Worm (Caenorhabditis elegans) whole organism, late embryonic: ENCODE data around the gene oac-11.
A peak's percentile ranks its signal among the peaks of the same experiment; 100 is the strongest.

ENCODE experiments used
- K02D7.2 ChIP-seq: sonication (generic microtip); optimal IDR thresholded peaks from 2 replicates; lab custom pipeline; 2017; ENCODE audit warnings: mild to moderate bottlenecking, missing genetic modification characterization, missing compliant biosample characterization
- K09A11.1 ChIP-seq: sonication (generic microtip); optimal IDR thresholded peaks from 2 replicates; lab custom pipeline; 2017; ENCODE audit warnings: antibody characterized with exemption, mild to moderate bottlenecking, missing genetic modification characterization, missing compliant biosample characterization; ENCODE audit not compliant: insufficient read depth
- T23F11.4 ChIP-seq: fragments of 200-800 bp; sonication (Bioruptor generic); optimal IDR thresholded peaks from 2 replicates; lab custom pipeline; 2018; ENCODE audit warnings: mild to moderate bottlenecking, missing genetic modification characterization, missing compliant biosample characterization
- ama-1 ChIP-seq: fragments of 150-350 bp; optimal IDR thresholded peaks from 2 replicates; lab custom pipeline; 2014
- ceh-14 ChIP-seq: sonication (generic microtip); optimal IDR thresholded peaks from 2 replicates; lab custom pipeline; 2016; ENCODE audit warnings: missing genotype, missing genetic modification characterization, missing compliant biosample characterization
- ceh-18 ChIP-seq: sonication (generic microtip); optimal IDR thresholded peaks from 2 replicates; lab custom pipeline; 2016; ENCODE audit warnings: missing genetic modification characterization, missing compliant biosample characterization
- ceh-30 ChIP-seq: fragments of 150-350 bp; optimal IDR thresholded peaks from 2 replicates; lab custom pipeline; 2014; ENCODE audit warnings: missing biosample characterization, missing genetic modification characterization
- ceh-45 ChIP-seq: fragments of 200-800 bp; sonication (Bioruptor generic); IDR thresholded peaks from 2 replicates; pipeline ENCODE4 v1.3.6; 2022; ENCODE audit warnings: missing genetic modification reagents, missing genetic modification characterization, missing compliant biosample characterization
- ceh-9 ChIP-seq: sonication (generic microtip); optimal IDR thresholded peaks from 2 replicates; lab custom pipeline; 2016; ENCODE audit warnings: mild to moderate bottlenecking, missing genetic modification characterization, inconsistent platforms, missing compliant biosample characterization
- dmd-4 ChIP-seq: sonication (generic microtip); optimal IDR thresholded peaks from 2 replicates; lab custom pipeline; 2016; ENCODE audit warnings: borderline replicate concordance, missing genetic modification characterization, missing compliant biosample characterization
- dve-1 ChIP-seq: sonication (generic microtip); optimal IDR thresholded peaks from 2 replicates; lab custom pipeline; 2017; ENCODE audit warnings: antibody characterized with exemption, mild to moderate bottlenecking, missing genetic modification characterization, missing compliant biosample characterization
- elt-4 ChIP-seq: sonication (generic microtip); optimal IDR thresholded peaks from 2 replicates; lab custom pipeline; 2016; ENCODE audit warnings: missing genetic modification characterization, missing compliant biosample characterization
- fax-1 ChIP-seq: sonication (generic microtip); optimal IDR thresholded peaks from 2 replicates; lab custom pipeline; 2016; ENCODE audit warnings: missing genotype, missing genetic modification characterization, missing compliant biosample characterization
- fkh-6 ChIP-seq: sonication (generic microtip); optimal IDR thresholded peaks from 2 replicates; lab custom pipeline; 2016; ENCODE audit warnings: missing genetic modification characterization, missing compliant biosample characterization
- hlh-13 ChIP-seq: fragments of 200-800 bp; sonication (Bioruptor generic); optimal IDR thresholded peaks from 2 replicates; lab custom pipeline; 2018; ENCODE audit warnings: mild to moderate bottlenecking, missing genetic modification characterization, missing compliant biosample characterization
- hlh-15 ChIP-seq: sonication (generic microtip); optimal IDR thresholded peaks from 2 replicates; lab custom pipeline; 2016; ENCODE audit warnings: missing genetic modification characterization, missing compliant biosample characterization
- hlh-6 ChIP-seq: sonication (generic microtip); optimal IDR thresholded peaks from 2 replicates; lab custom pipeline; 2016; ENCODE audit warnings: missing genotype, missing genetic modification characterization, missing compliant biosample characterization
- lin-11 ChIP-seq: fragments of 200-800 bp; sonication (Bioruptor generic); optimal IDR thresholded peaks from 2 replicates; lab custom pipeline; 2018; ENCODE audit warnings: mild to moderate bottlenecking, missing genetic modification characterization, missing compliant biosample characterization
- mec-3 ChIP-seq: sonication (generic microtip); optimal IDR thresholded peaks from 2 replicates; lab custom pipeline; 2016; ENCODE audit warnings: borderline replicate concordance, missing genetic modification characterization, missing compliant biosample characterization
- nfya-1 ChIP-seq: sonication (generic microtip); optimal IDR thresholded peaks from 2 replicates; lab custom pipeline; 2017; ENCODE audit warnings: missing genetic modification characterization, mild to moderate bottlenecking, missing compliant biosample characterization, antibody characterized with exemption, moderate library complexity
- odd-2 ChIP-seq: sonication (generic microtip); optimal IDR thresholded peaks from 2 replicates; lab custom pipeline; 2017; ENCODE audit warnings: antibody characterized with exemption, mild to moderate bottlenecking, missing genetic modification characterization, missing compliant biosample characterization
- pag-3 ChIP-seq: sonication (generic microtip); optimal IDR thresholded peaks from 2 replicates; lab custom pipeline; 2016; ENCODE audit warnings: missing compliant biosample characterization, missing genetic modification characterization, borderline replicate concordance
- pat-9 ChIP-seq: fragments of 200-800 bp; sonication (Bioruptor generic); optimal IDR thresholded peaks from 2 replicates; lab custom pipeline; 2018; ENCODE audit warnings: mild to moderate bottlenecking, missing genetic modification characterization, moderate library complexity, missing compliant biosample characterization
- pha-4 ChIP-seq: fragments of 150-350 bp; optimal IDR thresholded peaks from 2 replicates; lab custom pipeline; 2018; ENCODE audit warnings: missing biosample characterization, missing genetic modification reagents, missing genetic modification characterization
- pqm-1 ChIP-seq: sonication (generic microtip); optimal IDR thresholded peaks from 2 replicates; lab custom pipeline; 2016; ENCODE audit warnings: missing genetic modification characterization, missing compliant biosample characterization
- ref-2 ChIP-seq: sonication (generic microtip); optimal IDR thresholded peaks from 2 replicates; lab custom pipeline; 2016; ENCODE audit warnings: missing genetic modification characterization, missing compliant biosample characterization
- rnt-1 ChIP-seq: sonication (generic microtip); optimal IDR thresholded peaks from 2 replicates; lab custom pipeline; 2016; ENCODE audit warnings: missing genetic modification characterization, missing compliant biosample characterization
- sox-4 ChIP-seq: sonication (generic microtip); optimal IDR thresholded peaks from 2 replicates; lab custom pipeline; 2017; ENCODE audit warnings: mild to moderate bottlenecking, missing genetic modification characterization, inconsistent platforms, missing compliant biosample characterization
- tbx-2 ChIP-seq: sonication (generic microtip); optimal IDR thresholded peaks from 2 replicates; lab custom pipeline; 2016; ENCODE audit warnings: missing genetic modification characterization, missing compliant biosample characterization
- unc-3 ChIP-seq, 2 experiments: fragments of 200-800 bp in 1 of 2; sonication (Bioruptor generic) in 1 of 2; sonication (generic microtip) in 1 of 2; conservative IDR thresholded peaks in 1 of 2; optimal IDR thresholded peaks in 1 of 2; 2 replicates each; pipeline versions ENCODE4 v1.3.6 to Lab custom; 2016 to 2022; ENCODE audit warnings: missing compliant biosample characterization in 2 of 2, missing genetic modification characterization in 2 of 2, missing genetic modification reagents in 1 of 2
- zip-5 ChIP-seq: sonication (generic microtip); optimal IDR thresholded peaks from 2 replicates; lab custom pipeline; 2016; ENCODE audit warnings: missing genetic modification characterization, missing compliant biosample characterization

oac-11 gene

DNA sequence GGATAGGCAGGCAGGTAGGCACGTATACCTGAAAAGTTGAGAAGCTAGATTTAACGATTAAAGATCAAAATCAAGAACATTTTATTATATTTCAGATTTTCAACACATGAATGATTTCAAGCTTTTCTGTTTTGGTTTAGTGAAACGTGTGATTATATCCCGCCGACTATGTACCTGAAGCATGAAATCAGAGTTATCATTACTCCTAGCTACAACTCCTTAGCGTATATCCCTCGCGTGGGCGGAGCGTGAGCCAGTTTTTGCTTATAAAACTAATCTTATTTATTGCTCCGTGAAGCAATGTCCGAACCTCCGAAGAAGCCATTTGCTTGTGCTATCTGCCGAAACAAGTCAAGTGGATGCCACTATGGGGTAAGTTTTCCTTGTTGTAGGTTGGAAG, 19.2 kb upstream of the oac-11 start, which contains the start of gene nhr-166:
Gene nhr-166, plus strand, starts transcription at position 301 of the 400 bp plus-strand sequence.
- TF ChIP-seq lin-11 (tag; lab: Kevin White, UChicago) (no peak), hlh-15 (tag; lab: Kevin White, UChicago) (no peak), ceh-18 (tag; lab: Kevin White, UChicago) (no peak), dve-1 (tag; lab: Kevin White, UChicago) (no peak), pha-4 (tag; lab: Kevin White, UChicago) (no peak), unc-3 (GFP tag; conservative IDR thresholded peaks at IDR 0.05; lab: Robert Waterston, UW) (no peak), unc-3 (tag; optimal IDR thresholded peaks at IDR 0.05; lab: Kevin White, UChicago) (no peak), ceh-9 (tag; lab: Kevin White, UChicago) (no peak), sox-4 (tag; lab: Kevin White, UChicago) (no peak), tbx-2 (tag; lab: Kevin White, UChicago) (no peak), ceh-45 (GFP tag; lab: Robert Waterston, UW) (no peak), rnt-1 (no peak)
- TF ChIP-seq, all 69 proteins: peak for 0

DNA sequence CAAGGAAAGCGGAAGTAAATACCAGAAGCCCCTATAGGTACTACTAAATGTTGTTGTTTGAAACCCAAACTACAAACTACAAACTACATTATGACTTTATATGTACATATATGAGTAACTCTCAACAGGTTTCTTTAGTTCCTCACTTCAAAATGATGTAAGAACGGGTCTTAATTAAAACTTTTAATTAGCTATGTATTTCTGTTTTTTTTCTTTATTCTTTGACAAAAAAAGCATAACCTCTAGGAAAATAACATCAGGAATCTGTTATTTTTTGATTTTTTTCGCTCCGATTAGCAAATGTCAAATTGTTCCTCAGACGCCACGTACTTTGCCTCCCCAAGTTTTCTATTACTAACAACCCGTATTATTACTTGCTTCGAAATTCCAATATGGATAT, 17.6 kb upstream of the oac-11 start, which contains the start of gene srh-250:
Gene srh-250, plus strand, starts transcription at position 301 of the 400 bp plus-strand sequence.
- no peak for TF ChIP-seq ref-2 (tag; lab: Kevin White, UChicago)
- no peak for TF ChIP-seq K09A11.1 (tag; lab: Kevin White, UChicago)
- no peak for TF ChIP-seq zip-5 (tag; lab: Kevin White, UChicago)
- no peak for TF ChIP-seq hlh-13
- TF ChIP-seq hlh-6: no peak
- TF ChIP-seq fax-1 (tag; lab: Kevin White, UChicago): no peak
- no peak for TF ChIP-seq fkh-6
- TF ChIP-seq pag-3 (tag; lab: Kevin White, UChicago): no peak
- no peak for TF ChIP-seq unc-3 (GFP tag; conservative IDR thresholded peaks at IDR 0.05; lab: Robert Waterston, UW)
- TF ChIP-seq unc-3 (tag; optimal IDR thresholded peaks at IDR 0.05; lab: Kevin White, UChicago): no peak

DNA sequence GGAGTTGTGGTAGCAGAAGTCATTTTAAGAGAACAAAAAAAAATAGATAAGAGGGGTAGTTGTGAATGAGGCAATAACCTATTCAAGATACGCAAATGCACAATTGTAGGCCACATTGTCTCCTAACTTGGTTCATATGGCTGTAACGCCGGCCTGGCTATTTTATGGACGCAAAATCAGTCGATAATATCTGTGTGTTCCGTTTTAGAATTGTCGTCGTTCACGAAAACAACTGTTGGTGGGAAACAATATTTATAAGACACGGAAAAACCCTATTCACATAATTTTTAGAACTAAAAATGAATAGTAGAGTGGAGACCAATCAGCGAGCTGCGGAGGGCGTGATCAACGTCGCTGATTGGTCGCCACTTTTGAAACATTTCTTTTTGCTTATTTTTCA, 17.1 kb upstream of the oac-11 start, which contains the start of gene sdz-7:
Gene sdz-7, minus strand, starts transcription at position 101 of the 400 bp plus-strand sequence.
- TF ChIP-seq ceh-30 (tag; lab: Kevin White, UChicago) (no peak), nfya-1 (peak; percentile 43)

DNA sequence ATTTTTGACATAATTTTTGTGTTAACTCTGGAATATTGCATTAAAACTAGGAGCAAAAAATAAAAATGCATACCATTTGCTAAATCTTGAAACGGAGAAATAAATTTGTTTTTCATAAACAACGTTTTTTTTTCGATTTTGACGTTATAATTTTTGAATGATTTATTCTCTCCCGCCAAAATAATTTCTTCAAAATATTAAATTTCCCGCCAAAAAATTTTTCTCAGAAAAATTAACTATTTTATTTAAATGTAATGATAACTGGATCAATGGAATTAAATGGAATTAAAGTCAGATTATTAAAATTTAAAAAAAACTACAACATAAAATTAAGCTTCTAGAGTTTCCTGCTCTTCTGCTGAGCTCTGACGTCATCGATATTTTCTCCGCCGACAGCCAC, 16.4 kb upstream of the oac-11 start, which contains the start of gene nep-3:
Gene nep-3, minus strand, starts transcription at position 101 of the 400 bp plus-strand sequence.
- TF ChIP-seq hlh-6 (no peak), K02D7.2 (no peak), ceh-14 (tag; lab: Kevin White, UChicago) (no peak), T23F11.4 (GFP tag; lab: Kevin White, UChicago) (no peak), ama-1 (no peak), mec-3 (tag; lab: Kevin White, UChicago) (no peak), odd-2 (tag; lab: Kevin White, UChicago) (no peak), elt-4 (tag; lab: Kevin White, UChicago) (no peak), ceh-18 (tag; lab: Kevin White, UChicago) (no peak), hlh-15 (tag; lab: Kevin White, UChicago) (no peak), nfya-1 (no peak), dmd-4 (tag; lab: Kevin White, UChicago) (no peak), pat-9 (no peak)

DNA sequence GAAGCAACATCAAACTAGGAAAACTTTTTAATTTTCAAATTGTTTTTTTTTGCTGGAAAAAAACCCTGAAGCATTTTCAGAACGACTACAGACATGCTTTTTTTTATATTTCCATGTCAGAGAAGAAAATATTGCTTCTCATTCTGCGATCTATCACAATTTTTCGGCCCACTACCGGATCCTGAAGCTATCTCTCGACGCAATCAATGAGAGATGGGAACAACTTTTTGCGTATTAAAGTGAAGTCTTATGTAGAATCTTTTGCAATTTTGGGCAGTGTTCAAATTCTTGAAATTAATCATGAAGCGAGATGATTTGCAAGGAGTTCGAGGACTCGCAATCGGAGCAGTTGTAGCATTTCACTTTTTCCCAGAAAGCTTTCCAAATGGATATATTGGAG, 8.9 kb upstream of the oac-11 start, which contains the start of gene oac-10:
Gene oac-10, plus strand, starts transcription at position 301 of the 400 bp plus-strand sequence.
- TF ChIP-seq dmd-4 (tag; lab: Kevin White, UChicago): no peak
- no peak for TF ChIP-seq pqm-1 (tag; lab: Kevin White, UChicago)
- TF ChIP-seq, all 69 proteins: peak for 0
